Fruit fly (Drosophila melanogaster) Kc167 (cell line): ENCODE results near the gene CG17264.

Experiments used
- Sin3A ChIP-seq: fragments of >200 bp; optimal IDR thresholded peaks from 2 replicates; lab custom pipeline; 2018; ENCODE audit warnings: missing external identifiers
- h ChIP-seq: fragments of >200 bp; optimal IDR thresholded peaks from 3 replicates; lab custom pipeline; 2018; ENCODE audit warnings: missing external identifiers
- psq ChIP-seq: fragments of >200 bp; optimal IDR thresholded peaks from 2 replicates; lab custom pipeline; 2017; ENCODE audit warnings: missing external identifiers
- ttk ChIP-seq: sonication (Bioruptor generic); optimal IDR thresholded peaks from 2 replicates; lab custom pipeline; 2017; ENCODE audit warnings: missing external identifiers

DNA sequence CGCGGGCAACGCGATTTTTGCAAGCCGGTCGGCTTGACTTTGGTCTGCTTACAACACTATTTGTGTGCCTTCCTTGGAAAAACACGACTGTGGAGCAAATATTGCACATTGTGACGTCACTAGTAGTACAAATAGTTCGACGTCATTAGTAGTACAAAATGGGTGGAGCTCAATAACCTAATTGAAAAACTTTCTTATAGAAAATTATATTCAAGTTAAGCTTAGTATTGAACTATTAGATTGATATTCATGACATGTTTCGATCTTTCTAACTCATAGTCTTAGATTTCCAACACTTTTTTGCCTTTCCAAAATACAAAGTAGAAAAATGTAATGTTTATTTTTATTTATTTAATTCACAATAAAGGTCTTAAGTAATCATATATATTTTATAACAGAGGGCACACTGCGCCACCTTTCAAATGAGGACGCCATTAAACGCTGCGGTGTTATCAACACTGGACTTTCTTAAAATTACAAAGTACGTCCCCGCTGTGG, 45.8 kb upstream of the CG17264 start, which contains the start of the genes Rrp1 and gammaTub23C:
- TF ChIP-seq h (lab: Kevin White, UChicago) (no peak), psq (lab: Kevin White, UChicago) (no peak), Sin3A (no peak), ttk (lab: Kevin White, UChicago) (no peak)
